Fruit fly (Drosophila melanogaster) whole organism, embryonic: Measurements from ENCODE around the gene CG12012.

Experiments used
- BEAF-32 ChIP-seq: fragments of 200-800 bp; sonication (Bioruptor generic); optimal IDR thresholded peaks from 3 replicates; lab custom pipeline; 2017; ENCODE audit warnings: missing biosample characterization, missing genetic modification characterization, mild to moderate bottlenecking, moderate library complexity, missing genetic modification reagents
- C15 ChIP-seq: fragments of 200-800 bp; sonication (Bioruptor generic); IDR thresholded peaks from 3 replicates; pipeline ENCODE4 v1.3.6; 2022; ENCODE audit warnings: missing biosample characterization, missing genetic modification characterization
- CG10209 ChIP-seq: fragments of 200-800 bp; sonication (Bioruptor generic); optimal IDR thresholded peaks from 3 replicates; lab custom pipeline; 2017; ENCODE audit warnings: missing biosample characterization, mild to moderate bottlenecking, missing genetic modification characterization, missing genetic modification reagents
- CG11085 ChIP-seq: fragments of 200-800 bp; sonication (Bioruptor generic); IDR thresholded peaks from 2 replicates; pipeline ENCODE4 v1.3.6; 2022; ENCODE audit warnings: missing biosample characterization, missing genetic modification characterization
- CG12071 ChIP-seq: fragments of 200-800 bp; sonication (Bioruptor generic); optimal IDR thresholded peaks from 3 replicates; lab custom pipeline; 2018; ENCODE audit warnings: missing biosample characterization, mild to moderate bottlenecking, missing genetic modification characterization
- CG1233 ChIP-seq: fragments of 200-800 bp; sonication (Bioruptor generic); optimal IDR thresholded peaks from 4 replicates; lab custom pipeline; 2018; ENCODE audit warnings: missing biosample characterization, mild to moderate bottlenecking, missing genetic modification characterization
- CG13296 ChIP-seq: fragments of 200-800 bp; sonication (Bioruptor generic); optimal IDR thresholded peaks from 3 replicates; lab custom pipeline; 2018; ENCODE audit warnings: missing biosample characterization, mild to moderate bottlenecking, missing genetic modification characterization
- CG13624 ChIP-seq: fragments of 200-800 bp; sonication (Bioruptor generic); optimal IDR thresholded peaks from 2 replicates; lab custom pipeline; 2016; ENCODE audit warnings: missing biosample characterization, missing genetic modification characterization
- CG1603 ChIP-seq: fragments of 200-800 bp; sonication (Bioruptor generic); optimal IDR thresholded peaks from 2 replicates; lab custom pipeline; 2019; ENCODE audit warnings: missing biosample characterization, mild to moderate bottlenecking, missing genetic modification characterization, moderate library complexity
- CG1647 ChIP-seq: fragments of 200-800 bp; sonication (Bioruptor generic); optimal IDR thresholded peaks from 3 replicates; lab custom pipeline; 2016; ENCODE audit warnings: missing biosample characterization, missing genetic modification characterization
- CG16815 ChIP-seq: fragments of 200-800 bp; sonication (Bioruptor generic); optimal IDR thresholded peaks from 3 replicates; lab custom pipeline; 2017; ENCODE audit warnings: missing biosample characterization, mild to moderate bottlenecking, missing genetic modification characterization
- CG17385 ChIP-seq: fragments of 200-800 bp; sonication (Bioruptor generic); optimal IDR thresholded peaks from 3 replicates; lab custom pipeline; 2018; ENCODE audit warnings: missing biosample characterization, mild to moderate bottlenecking, missing genetic modification characterization
- CG18599 ChIP-seq: fragments of 200-800 bp; sonication (Bioruptor generic); optimal IDR thresholded peaks from 3 replicates; lab custom pipeline; 2017; ENCODE audit warnings: missing biosample characterization, missing genetic modification characterization, mild to moderate bottlenecking, moderate library complexity, missing genetic modification reagents
- CG31441 ChIP-seq: fragments of 200-800 bp; sonication (Bioruptor generic); IDR thresholded peaks from 2 replicates; pipeline ENCODE4 v1.3.6; 2022; ENCODE audit warnings: missing biosample characterization, missing genetic modification characterization
- CG4404 ChIP-seq: fragments of 200-800 bp; sonication (Bioruptor generic); IDR thresholded peaks from 2 replicates; pipeline ENCODE4 v1.3.6; 2022; ENCODE audit warnings: missing biosample characterization, missing genetic modification characterization
- CG5953 ChIP-seq: fragments of 200-800 bp; sonication (Bioruptor generic); IDR thresholded peaks from 2 replicates; pipeline ENCODE4 v1.3.6; 2022; ENCODE audit warnings: missing biosample characterization, missing genetic modification characterization
- CG7839 ChIP-seq: fragments of 200-800 bp; sonication (Bioruptor generic); optimal IDR thresholded peaks from 3 replicates; lab custom pipeline; 2018; ENCODE audit warnings: missing biosample characterization, mild to moderate bottlenecking, missing genetic modification characterization, moderate library complexity
- CG7928 ChIP-seq: fragments of 200-800 bp; sonication (Bioruptor generic); optimal IDR thresholded peaks from 2 replicates; lab custom pipeline; 2017; ENCODE audit warnings: missing biosample characterization, mild to moderate bottlenecking, missing genetic modification characterization
- CG8359 ChIP-seq: fragments of 200-800 bp; sonication (Bioruptor generic); optimal IDR thresholded peaks from 2 replicates; lab custom pipeline; 2017; ENCODE audit warnings: missing biosample characterization, mild to moderate bottlenecking, missing genetic modification characterization, borderline replicate concordance
- CoRest ChIP-seq: fragments of 200-800 bp; sonication (Bioruptor generic); optimal IDR thresholded peaks from 3 replicates; lab custom pipeline; 2018; ENCODE audit warnings: missing biosample characterization, mild to moderate bottlenecking, missing genetic modification characterization, moderate library complexity
- Dll ChIP-seq: fragments of 200-800 bp; sonication (Bioruptor generic); IDR thresholded peaks from 4 replicates; pipeline ENCODE4 v1.3.6; 2022; ENCODE audit warnings: missing biosample characterization, missing genetic modification characterization; ENCODE audit not compliant: partially characterized antibody
- Dref ChIP-seq: fragments of 200-800 bp; sonication (Bioruptor generic); IDR thresholded peaks from 2 replicates; pipeline ENCODE4 v1.3.6; 2022; ENCODE audit warnings: missing biosample characterization, missing genetic modification characterization
- E2f2 ChIP-seq: fragments of 200-800 bp; sonication (Bioruptor generic); IDR thresholded peaks from 2 replicates; pipeline ENCODE4 v1.3.6; 2022; ENCODE audit warnings: missing biosample characterization, missing genetic modification characterization
- Fer2 ChIP-seq: fragments of 200-800 bp; sonication (Bioruptor generic); optimal IDR thresholded peaks from 2 replicates; lab custom pipeline; 2018; ENCODE audit warnings: missing biosample characterization, mild to moderate bottlenecking, missing genetic modification characterization, moderate library complexity
- Gsc ChIP-seq: fragments of 200-800 bp; sonication (Bioruptor generic); IDR thresholded peaks from 2 replicates; pipeline ENCODE4 v1.3.6; 2022; ENCODE audit warnings: missing biosample characterization, missing genetic modification characterization
- HLH4C ChIP-seq: fragments of 200-800 bp; sonication (Bioruptor generic); IDR thresholded peaks from 3 replicates; pipeline ENCODE4 v1.3.6; 2022; ENCODE audit warnings: missing biosample characterization, missing genetic modification characterization; ENCODE audit not compliant: partially characterized antibody
- Hand ChIP-seq: fragments of 200-800 bp; sonication (Bioruptor generic); optimal IDR thresholded peaks from 2 replicates; lab custom pipeline; 2017; ENCODE audit warnings: mild to moderate bottlenecking, missing biosample characterization, missing genetic modification reagents, missing genetic modification characterization
- Hr3 ChIP-seq: fragments of 200-800 bp; sonication (Bioruptor generic); optimal IDR thresholded peaks from 3 replicates; lab custom pipeline; 2016; ENCODE audit warnings: missing biosample characterization, missing genetic modification characterization
- Pdp1 ChIP-seq, 2 experiments: fragments of 200-800 bp; sonication (Bioruptor generic); optimal IDR thresholded peaks; 3 replicates each; lab custom pipeline; 2016; ENCODE audit warnings: missing biosample characterization in 2 of 2, missing genetic modification characterization in 2 of 2, mild to moderate bottlenecking in 1 of 2, moderate library complexity in 1 of 2
- Sry-δ ChIP-seq: fragments of 200-800 bp; sonication (Bioruptor generic); optimal IDR thresholded peaks from 2 replicates; lab custom pipeline; 2016; ENCODE audit warnings: missing biosample characterization, missing genetic modification characterization
- YL-1 ChIP-seq: fragments of 200-800 bp; sonication (Bioruptor generic); optimal IDR thresholded peaks from 3 replicates; lab custom pipeline; 2017; ENCODE audit warnings: missing biosample characterization, mild to moderate bottlenecking, missing genetic modification characterization
- dan ChIP-seq: fragments of 200-800 bp; sonication (Bioruptor generic); IDR thresholded peaks from 2 replicates; pipeline ENCODE4 v1.3.6; 2022; ENCODE audit warnings: missing biosample characterization, missing genetic modification characterization
- fd3F ChIP-seq: fragments of 200-800 bp; sonication (Bioruptor generic); optimal IDR thresholded peaks from 2 replicates; lab custom pipeline; 2018; ENCODE audit warnings: missing biosample characterization, mild to moderate bottlenecking, missing genetic modification characterization, moderate library complexity
- fru ChIP-seq: fragments of >200 bp; optimal IDR thresholded peaks from 2 replicates; lab custom pipeline; 2017
- fu2 ChIP-seq: fragments of 200-800 bp; sonication (Bioruptor generic); optimal IDR thresholded peaks from 2 replicates; lab custom pipeline; 2016; ENCODE audit warnings: missing biosample characterization, missing genetic modification characterization
- gem ChIP-seq: fragments of 200-800 bp; sonication (Bioruptor generic); optimal IDR thresholded peaks from 2 replicates; lab custom pipeline; 2019; ENCODE audit warnings: missing biosample characterization, mild to moderate bottlenecking, missing genetic modification characterization, moderate library complexity
- grn ChIP-seq: fragments of 200-800 bp; sonication (Bioruptor generic); optimal IDR thresholded peaks from 3 replicates; lab custom pipeline; 2017; ENCODE audit warnings: missing biosample characterization, missing genetic modification characterization
- hbn ChIP-seq: fragments of 200-800 bp; sonication (Bioruptor generic); IDR thresholded peaks from 2 replicates; pipeline ENCODE4 v1.3.6; 2022; ENCODE audit warnings: missing biosample characterization, missing genetic modification characterization; ENCODE audit not compliant: partially characterized antibody
- insv ChIP-seq, 2 experiments: fragments of 200-800 bp; sonication (Bioruptor generic); optimal IDR thresholded peaks; 3 replicates each; lab custom pipeline; 2016 to 2018; ENCODE audit warnings: missing biosample characterization in 2 of 2, missing genetic modification characterization in 2 of 2
- ken ChIP-seq: fragments of 200-800 bp; sonication (Bioruptor generic); IDR thresholded peaks from 3 replicates; pipeline ENCODE4 v1.3.6; 2022; ENCODE audit warnings: missing biosample characterization, missing genetic modification characterization
- luna ChIP-seq: fragments of 200-800 bp; sonication (Bioruptor generic); optimal IDR thresholded peaks from 2 replicates; lab custom pipeline; 2016; ENCODE audit warnings: missing biosample characterization, missing genetic modification characterization
- nau ChIP-seq: fragments of 200-800 bp; sonication (Bioruptor generic); optimal IDR thresholded peaks from 3 replicates; lab custom pipeline; 2017; ENCODE audit warnings: missing biosample characterization, mild to moderate bottlenecking, missing genetic modification characterization, missing genetic modification reagents
- pan ChIP-seq, 4 experiments: fragments of >200 bp in 3 of 4; fragments of 200-800 bp in 1 of 4; sonication (Bioruptor generic) in 1 of 4; optimal IDR thresholded peaks in 3 of 4; IDR thresholded peaks in 1 of 4; 2 replicates each; pipeline versions ENCODE4 v1.3.6 to Lab custom; 2017 to 2022; ENCODE audit warnings: missing biosample characterization in 2 of 4, missing genetic modification characterization in 2 of 4, mixed read lengths in 1 of 4
- peb ChIP-seq: fragments of 200-800 bp; sonication (Bioruptor generic); IDR thresholded peaks from 2 replicates; pipeline ENCODE4 v1.3.6; 2022; ENCODE audit warnings: missing biosample characterization, missing genetic modification characterization
- pho ChIP-seq: fragments of 200-800 bp; sonication (Bioruptor generic); optimal IDR thresholded peaks from 2 replicates; lab custom pipeline; 2016; ENCODE audit warnings: missing biosample characterization, missing genetic modification characterization
- run ChIP-seq: fragments of 200-800 bp; sonication (Bioruptor generic); optimal IDR thresholded peaks from 3 replicates; lab custom pipeline; 2018; ENCODE audit warnings: missing biosample characterization, mild to moderate bottlenecking, missing genetic modification characterization
- sqz ChIP-seq: fragments of 200-800 bp; sonication (Bioruptor generic); optimal IDR thresholded peaks from 3 replicates; lab custom pipeline; 2018; ENCODE audit warnings: missing biosample characterization, mild to moderate bottlenecking, missing genetic modification characterization
- ssp ChIP-seq: fragments of 200-800 bp; sonication (Bioruptor generic); IDR thresholded peaks from 2 replicates; pipeline ENCODE4 v1.3.6; 2022; ENCODE audit warnings: missing biosample characterization, missing genetic modification characterization
- tio ChIP-seq: fragments of 200-800 bp; sonication (Bioruptor generic); optimal IDR thresholded peaks from 2 replicates; lab custom pipeline; 2017; ENCODE audit warnings: missing biosample characterization, missing genetic modification characterization, inconsistent platforms

CG12012 gene

DNA sequence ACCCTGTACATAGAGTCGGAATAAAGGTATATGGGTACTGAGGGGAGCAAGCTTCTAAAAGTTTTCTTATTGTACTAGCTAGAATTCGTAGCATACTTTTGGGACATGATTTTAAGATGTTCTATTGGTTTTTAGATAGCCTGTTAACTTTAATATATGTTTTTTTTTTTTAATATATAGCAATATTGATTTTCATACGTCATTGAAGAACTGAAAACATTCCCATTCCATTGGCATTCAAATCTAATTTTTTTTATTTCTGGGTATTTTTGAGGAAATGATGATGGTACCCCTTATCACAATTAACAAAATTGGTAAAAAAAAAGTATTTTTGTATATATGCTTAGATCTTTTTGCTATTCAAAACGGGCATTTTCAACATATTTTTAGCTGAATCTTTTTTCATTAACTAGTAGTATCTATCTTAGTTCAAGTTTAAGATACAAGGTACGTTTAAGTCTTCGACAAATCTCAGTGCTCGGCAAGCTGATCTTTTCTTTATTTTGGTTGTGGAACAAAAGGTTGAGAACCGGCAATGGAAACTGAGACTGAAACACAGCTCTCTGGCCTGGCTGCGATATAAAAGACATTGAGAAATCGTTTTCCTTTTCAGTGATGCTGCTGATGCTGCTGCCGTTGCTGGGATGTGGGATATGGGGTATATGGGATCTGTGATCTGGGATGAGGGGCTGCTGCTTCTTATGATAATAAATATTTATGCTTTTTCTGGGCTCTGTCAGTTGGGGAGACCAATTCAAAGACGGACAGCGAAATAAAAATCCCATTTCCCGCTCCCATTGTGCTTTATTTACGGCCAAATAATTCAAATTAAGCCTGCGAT, 8.3 kb downstream of the CG12012 start (continued):
- TF ChIP-seq dan (GFP tag; lab: Robert Waterston, UW) (no peak), grn (GFP tag; lab: Kevin White, UChicago) (no peak), CG31441 (GFP tag; lab: Robert Waterston, UW) (peak; percentile 74), BEAF-32 (GFP tag; lab: Kevin White, UChicago) (no peak), Hand (GFP tag; lab: Kevin White, UChicago) (no peak), CG4404 (GFP tag; lab: Robert Waterston, UW) (no peak), CG7839 (tag; lab: Kevin White, UChicago) (peak; percentile 61), fru (lab: Kevin White, UChicago) (no peak), pan (optimal IDR thresholded peaks at IDR 0.05; lab: Kevin White, UChicago) (no peak), pan (GFP tag; optimal IDR thresholded peaks at IDR 0.05 in 1 of 2, IDR thresholded peaks at IDR 0.05 in 1 of 2) (peak in 1 of 2 experiments; percentile 3), CG11085 (no peak), CG18599 (peak; percentile 35), YL-1 (GFP tag; lab: Kevin White, UChicago) (no peak), Pdp1 (GFP tag; optimal IDR thresholded peaks at IDR 0.05; lab: Kevin White, UChicago) (no peak), pho (GFP tag; lab: Kevin White, UChicago) (no peak), Fer2 (no peak), CoRest (tag; lab: Kevin White, UChicago) (peak; percentile 66), insv (GFP tag; optimal IDR thresholded peaks at IDR 0.05; lab: Kevin White, UChicago) (no peak), run (tag; lab: Kevin White, UChicago) (no peak), CG8359 (no peak), luna (GFP tag; lab: Kevin White, UChicago) (no peak), ssp (GFP tag; lab: Robert Waterston, UW) (no peak), Dll (GFP tag; lab: Robert Waterston, UW) (no peak), CG1647 (no peak), Gsc (GFP tag; lab: Robert Waterston, UW) (no peak), CG17385 (GFP tag; lab: Kevin White, UChicago) (peak; percentile 25), HLH4C (GFP tag; lab: Robert Waterston, UW) (no peak), tio (peak; percentile 58), fd3F (GFP tag; lab: Kevin White, UChicago) (no peak), CG5953 (no peak), fu2 (GFP tag; lab: Kevin White, UChicago) (no peak), Sry-δ (no peak), C15 (GFP tag; lab: Robert Waterston, UW) (no peak), CG7928 (GFP tag; lab: Kevin White, UChicago) (no peak), E2f2 (no peak), Hr3 (GFP tag; lab: Kevin White, UChicago) (peak; percentile 54), CG13624 (peak; percentile 24), sqz (GFP tag; lab: Kevin White, UChicago) (peak; percentile 38), gem (tag; lab: Kevin White, UChicago) (peak; percentile 64), ken (GFP tag; lab: Robert Waterston, UW) (no peak), CG1603 (tag; lab: Kevin White, UChicago) (no peak), peb (GFP tag; lab: Robert Waterston, UW) (no peak), CG12071 (GFP tag; lab: Kevin White, UChicago) (no peak), CG13296 (GFP tag; lab: Kevin White, UChicago) (no peak), CG1233 (GFP tag; lab: Kevin White, UChicago) (no peak), hbn (GFP tag; lab: Robert Waterston, UW) (no peak), CG10209 (peak; percentile 57), Dref (no peak), nau (GFP tag; lab: Kevin White, UChicago) (peak; percentile 2), CG16815 (GFP tag; lab: Kevin White, UChicago) (peak; percentile 44)
